Fruit fly (Drosophila melanogaster): ENCODE measurements around the gene Coq4.

DNA sequence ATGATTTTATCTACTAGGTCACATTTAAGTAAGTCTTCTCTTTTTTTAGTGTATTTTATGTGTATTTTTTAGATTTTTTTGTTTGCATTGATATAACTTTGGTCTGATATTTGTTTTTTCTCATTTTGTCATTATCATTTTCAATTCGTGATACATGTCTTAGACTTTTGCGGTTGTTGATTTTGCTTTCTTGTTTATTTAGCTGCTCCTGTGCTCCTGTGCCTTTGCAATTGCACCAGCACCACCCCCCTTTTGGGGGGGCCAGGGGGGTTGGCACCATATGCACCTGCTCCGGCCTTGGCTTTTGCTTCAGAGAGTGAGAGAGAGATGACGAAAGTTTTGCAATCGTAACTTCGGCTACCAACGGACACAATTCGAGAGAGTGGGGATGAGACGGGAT lies 32.5 kb downstream of the Coq4 start:
- TF ChIP-seq pita (GFP tag; optimal IDR thresholded peaks at IDR 0.05) (no peak), wor (GFP tag; IDR thresholded peaks at IDR 0.05) (no peak), CG11247 (GFP tag; IDR thresholded peaks at IDR 0.05) (no peak), CG6791 (GFP tag; IDR thresholded peaks at IDR 0.05; ENCODE audit: partially characterized antibody) (no peak), D (optimal IDR thresholded peaks at IDR 0.05) (no peak), D (GFP tag; optimal IDR thresholded peaks at IDR 0.05) (no peak), CG10654 (GFP tag; optimal IDR thresholded peaks at IDR 0.05) (no peak)
